Fruit fly (Drosophila melanogaster): ENCODE data around the gene twin.

The twin gene

dm6 chr3R:24271071-24271470 is 49.3 kb upstream of the twin start, which contains the start of gene jar (continued):
- no peak for TF ChIP-seq CG4617 (GFP tag; optimal IDR thresholded peaks at IDR 0.05; ENCODE audit: borderline replicate concordance)
- TF ChIP-seq CG5953 (GFP tag; IDR thresholded peaks at IDR 0.05), result peak; percentile 66; the same call in 1 of the 2 replicates
- TF ChIP-seq CG2120 (GFP tag; optimal IDR thresholded peaks at IDR 0.05), result peak; percentile 11
- peak; percentile 66 for TF ChIP-seq CG12659 (GFP tag; optimal IDR thresholded peaks at IDR 0.05)
- peak; percentile 86 for TF ChIP-seq Aef1 (GFP tag; IDR thresholded peaks at IDR 0.05)
- peak; percentile 35 for TF ChIP-seq CG10979 (tag; optimal IDR thresholded peaks at IDR 0.05)
- no peak for TF ChIP-seq Dip2 (GFP tag; IDR thresholded peaks at IDR 0.05)
- peak; percentile 21 for TF ChIP-seq ATbp (GFP tag; optimal IDR thresholded peaks at IDR 0.05)
- TF ChIP-seq H15 (GFP tag; IDR thresholded peaks at IDR 0.05), result no peak
- no peak for TF ChIP-seq Gug (GFP tag; IDR thresholded peaks at IDR 0.05)
- TF ChIP-seq fd3F (GFP tag; optimal IDR thresholded peaks at IDR 0.05), result no peak
- TF ChIP-seq otp (GFP tag; IDR thresholded peaks at IDR 0.05), result peak; percentile 61; the same call in 1 of the 3 replicates
- peak; percentile 1 for TF ChIP-seq CG18599 (GFP tag; optimal IDR thresholded peaks at IDR 0.05)
- TF ChIP-seq ro (GFP tag; IDR thresholded peaks at IDR 0.05), result no peak
- peak; percentile 45 for TF ChIP-seq CG1024 (GFP tag; IDR thresholded peaks at IDR 0.05)
- TF ChIP-seq gsb-n (tag; optimal IDR thresholded peaks at IDR 0.05), result peak; percentile 47
- no peak for TF ChIP-seq CG8944 (GFP tag; optimal IDR thresholded peaks at IDR 0.05)
- TF ChIP-seq crol (GFP tag; IDR thresholded peaks at IDR 0.05), result 0 out of 2 replicates have a peak, but pooled peaks have one; percentile 9
- no peak for TF ChIP-seq CG6254 (GFP tag; optimal IDR thresholded peaks at IDR 0.05)
- TF ChIP-seq Antp (GFP tag; optimal IDR thresholded peaks at IDR 0.05), result no peak
- peak; percentile 42; the same call in 1 of the 2 replicates for TF ChIP-seq Xrp1 (GFP tag; IDR thresholded peaks at IDR 0.05)
- peak; percentile 95 for TF ChIP-seq amos (GFP tag; IDR thresholded peaks at IDR 0.05; ENCODE audit: partially characterized antibody)
- TF ChIP-seq bigmax (GFP tag; optimal IDR thresholded peaks at IDR 0.05), result peak; percentile 50
- TF ChIP-seq ash1 (GFP tag; optimal IDR thresholded peaks at IDR 0.05), result peak; percentile 52
- TF ChIP-seq abd-A (tag; optimal IDR thresholded peaks at IDR 0.05), result peak; percentile 22
- peak; percentile 34 for TF ChIP-seq kah (GFP tag; optimal IDR thresholded peaks at IDR 0.05)
- TF ChIP-seq cato (GFP tag; optimal IDR thresholded peaks at IDR 0.05; ENCODE audit: borderline replicate concordance), result no peak
- TF ChIP-seq Rfx (GFP tag; IDR thresholded peaks at IDR 0.05), result peak; percentile 63
- no peak for TF ChIP-seq dan (GFP tag; IDR thresholded peaks at IDR 0.05)
- peak; percentile 59 for TF ChIP-seq Hmr (GFP tag; optimal IDR thresholded peaks at IDR 0.05)
- peak; percentile 78 for TF ChIP-seq CG10267 (tag; optimal IDR thresholded peaks at IDR 0.05)
- no peak for TF ChIP-seq Mes4 (GFP tag; optimal IDR thresholded peaks at IDR 0.05)
- no peak for TF ChIP-seq Oli (tag; optimal IDR thresholded peaks at IDR 0.05)
- TF ChIP-seq CG12219 (GFP tag; optimal IDR thresholded peaks at IDR 0.05), result no peak
- no peak for TF ChIP-seq gsb (GFP tag; IDR thresholded peaks at IDR 0.05)
- 0 out of 2 replicates have a peak, but pooled peaks have one; percentile 45 for TF ChIP-seq Awh (GFP tag; IDR thresholded peaks at IDR 0.05)
- no peak for TF ChIP-seq CG3065 (GFP tag; optimal IDR thresholded peaks at IDR 0.05)
- TF ChIP-seq CG17385 (GFP tag; optimal IDR thresholded peaks at IDR 0.05), result peak; percentile 54
- no peak for TF ChIP-seq Mrtf (GFP tag; IDR thresholded peaks at IDR 0.05)
- peak; percentile 27 for TF ChIP-seq Dad (GFP tag; optimal IDR thresholded peaks at IDR 0.05)
- peak; percentile 22 for TF ChIP-seq Nf-YB (GFP tag; optimal IDR thresholded peaks at IDR 0.05)
- no peak for TF ChIP-seq CG6683 (GFP tag; optimal IDR thresholded peaks at IDR 0.05)
- TF ChIP-seq vnd (GFP tag; IDR thresholded peaks at IDR 0.05; ENCODE audit: partially characterized antibody), result peak; percentile 74
- no peak for TF ChIP-seq Chrac-16 (GFP tag; optimal IDR thresholded peaks at IDR 0.05)
- no peak; the same call in 2 of the 3 replicates for TF ChIP-seq Optix (GFP tag; IDR thresholded peaks at IDR 0.05)
- TF ChIP-seq CG1792 (GFP tag; optimal IDR thresholded peaks at IDR 0.05), result no peak
- peak; percentile 39 for TF ChIP-seq CG8924 (tag; optimal IDR thresholded peaks at IDR 0.05)
- TF ChIP-seq CG17359 (tag; optimal IDR thresholded peaks at IDR 0.05), result peak; percentile 38
- TF ChIP-seq CG10654 (GFP tag; optimal IDR thresholded peaks at IDR 0.05), result no peak
- no peak for TF ChIP-seq eyg (GFP tag; optimal IDR thresholded peaks at IDR 0.05)
- TF ChIP-seq CTCF (GFP tag; optimal IDR thresholded peaks at IDR 0.05), result peak; percentile 57
